Fruit fly (Drosophila melanogaster) whole organism, prepupa: ENCODE results near the gene CG7730.

Experiments used
- Blimp-1 ChIP-seq: fragments of 200-800 bp; sonication (Bioruptor generic); optimal IDR thresholded peaks from 3 replicates; lab custom pipeline; 2017; ENCODE audit warnings: missing biosample characterization, missing genetic modification characterization, mild to moderate bottlenecking, moderate library complexity, missing genetic modification reagents
- CG10631 ChIP-seq: fragments of 200-800 bp; sonication (Bioruptor generic); optimal IDR thresholded peaks from 2 replicates; lab custom pipeline; 2016; ENCODE audit warnings: missing biosample characterization, missing genetic modification characterization
- CG10669 ChIP-seq: fragments of 200-800 bp; sonication (Bioruptor generic); optimal IDR thresholded peaks from 3 replicates; lab custom pipeline; 2018; ENCODE audit warnings: missing biosample characterization, mild to moderate bottlenecking, missing genetic modification characterization, moderate library complexity
- CG11294 ChIP-seq: fragments of 200-800 bp; sonication (Bioruptor generic); IDR thresholded peaks from 2 replicates; pipeline ENCODE4 v1.3.6; 2022; ENCODE audit warnings: missing biosample characterization, missing genetic modification characterization
- CG11762 ChIP-seq: fragments of 200-800 bp; sonication (Bioruptor generic); optimal IDR thresholded peaks from 3 replicates; lab custom pipeline; 2016; ENCODE audit warnings: missing biosample characterization, missing genetic modification characterization; ENCODE audit not compliant: insufficient read depth
- CG1621 ChIP-seq: fragments of 200-800 bp; sonication (Bioruptor generic); optimal IDR thresholded peaks from 3 replicates; lab custom pipeline; 2018; ENCODE audit warnings: missing biosample characterization, mild to moderate bottlenecking, missing genetic modification characterization
- CG3032 ChIP-seq: fragments of 200-800 bp; optimal IDR thresholded peaks from 2 replicates; lab custom pipeline; 2019; ENCODE audit warnings: missing biosample characterization, mild to moderate bottlenecking, missing genetic modification characterization, moderate library complexity
- CG31627 ChIP-seq: fragments of 200-800 bp; sonication (Bioruptor generic); optimal IDR thresholded peaks from 3 replicates; lab custom pipeline; 2016; ENCODE audit warnings: missing biosample characterization, missing genetic modification characterization
- CG34406 ChIP-seq: fragments of 200-800 bp; sonication (Bioruptor generic); optimal IDR thresholded peaks from 3 replicates; lab custom pipeline; 2016; ENCODE audit warnings: missing biosample characterization, missing genetic modification characterization
- CG3919 ChIP-seq: fragments of 200-800 bp; sonication (Bioruptor generic); optimal IDR thresholded peaks from 3 replicates; lab custom pipeline; 2016; ENCODE audit warnings: missing biosample characterization, missing genetic modification characterization
- CG6163 ChIP-seq: fragments of 200-800 bp; sonication (Bioruptor generic); IDR thresholded peaks from 3 replicates; pipeline ENCODE4 v1.3.6; 2022; ENCODE audit warnings: missing biosample characterization, missing genetic modification characterization
- CG6276 ChIP-seq: fragments of 200-800 bp; sonication (Bioruptor generic); optimal IDR thresholded peaks from 2 replicates; lab custom pipeline; 2017; ENCODE audit warnings: missing biosample characterization, mild to moderate bottlenecking, missing genetic modification characterization
- CG6792 ChIP-seq: fragments of 200-800 bp; sonication (Bioruptor generic); optimal IDR thresholded peaks from 3 replicates; lab custom pipeline; 2016; ENCODE audit warnings: missing biosample characterization, missing genetic modification characterization
- CG6808 ChIP-seq: fragments of 200-800 bp; sonication (Bioruptor generic); optimal IDR thresholded peaks from 3 replicates; lab custom pipeline; 2017; ENCODE audit warnings: missing biosample characterization, missing genetic modification characterization, mild to moderate bottlenecking, moderate library complexity, missing genetic modification reagents
- CG6854 ChIP-seq: fragments of 200-800 bp; sonication (Bioruptor generic); optimal IDR thresholded peaks from 2 replicates; lab custom pipeline; 2017; ENCODE audit warnings: missing biosample characterization, mild to moderate bottlenecking, missing genetic modification characterization
- CG7368 ChIP-seq: fragments of 200-800 bp; sonication (Bioruptor generic); optimal IDR thresholded peaks from 3 replicates; lab custom pipeline; 2016; ENCODE audit warnings: missing biosample characterization, missing genetic modification characterization
- CG8119 ChIP-seq: fragments of 200-800 bp; sonication (Bioruptor generic); IDR thresholded peaks from 3 replicates; pipeline ENCODE4 v1.3.6; 2022; ENCODE audit warnings: missing biosample characterization, missing genetic modification characterization
- CG8319 ChIP-seq: fragments of 200-800 bp; sonication (Bioruptor generic); optimal IDR thresholded peaks from 3 replicates; lab custom pipeline; 2016; ENCODE audit warnings: missing biosample characterization, missing genetic modification characterization
- CG9139 ChIP-seq: fragments of 200-800 bp; sonication (Bioruptor generic); optimal IDR thresholded peaks from 3 replicates; lab custom pipeline; 2017; ENCODE audit warnings: missing biosample characterization, mild to moderate bottlenecking, missing genetic modification characterization
- Eip78C ChIP-seq: fragments of 200-800 bp; sonication (Bioruptor generic); peaks from one replicate; lab custom pipeline; 2016; ENCODE audit warnings: missing biosample characterization, missing genetic modification characterization
- Ets21C ChIP-seq: fragments of 200-800 bp; sonication (Bioruptor generic); optimal IDR thresholded peaks from 3 replicates; lab custom pipeline; 2016; ENCODE audit warnings: missing biosample characterization, missing genetic modification characterization
- Ets96B ChIP-seq: fragments of 200-800 bp; optimal IDR thresholded peaks from 2 replicates; lab custom pipeline; 2019; ENCODE audit warnings: missing biosample characterization, mild to moderate bottlenecking, missing genetic modification characterization, moderate library complexity
- Gug ChIP-seq: fragments of 200-800 bp; sonication (Bioruptor generic); IDR thresholded peaks from 2 replicates; pipeline ENCODE4 v1.3.6; 2022; ENCODE audit warnings: missing biosample characterization, missing genetic modification characterization
- Hr38 ChIP-seq: sonication (Bioruptor generic); optimal IDR thresholded peaks from 2 replicates; lab custom pipeline; 2016; ENCODE audit warnings: missing biosample characterization, missing genetic modification characterization
- Hr39 ChIP-seq: fragments of 200-800 bp; sonication (Bioruptor generic); optimal IDR thresholded peaks from 2 replicates; lab custom pipeline; 2016; ENCODE audit warnings: missing biosample characterization, missing genetic modification characterization
- Lpt ChIP-seq: fragments of 200-800 bp; sonication (Bioruptor generic); optimal IDR thresholded peaks from 3 replicates; lab custom pipeline; 2016; ENCODE audit warnings: missing biosample characterization, missing genetic modification characterization
- Met ChIP-seq: fragments of 200-800 bp; sonication (Bioruptor generic); optimal IDR thresholded peaks from 3 replicates; lab custom pipeline; 2016; ENCODE audit warnings: missing biosample characterization, missing genetic modification characterization
- OdsH ChIP-seq: fragments of 200-800 bp; sonication (Bioruptor generic); optimal IDR thresholded peaks from 3 replicates; lab custom pipeline; 2016; ENCODE audit warnings: missing biosample characterization, missing genetic modification characterization
- Smox ChIP-seq: fragments of 200-800 bp; sonication (Bioruptor generic); optimal IDR thresholded peaks from 3 replicates; lab custom pipeline; 2016; ENCODE audit warnings: missing biosample characterization, missing genetic modification characterization
- Sox102F ChIP-seq: fragments of 200-800 bp; sonication (Bioruptor generic); optimal IDR thresholded peaks from 2 replicates; lab custom pipeline; 2016; ENCODE audit warnings: missing biosample characterization, mild to moderate bottlenecking, missing genetic modification characterization
- Sox14 ChIP-seq: fragments of 200-800 bp; sonication (Bioruptor generic); optimal IDR thresholded peaks from 3 replicates; lab custom pipeline; 2016; ENCODE audit warnings: missing biosample characterization, missing genetic modification characterization
- achi ChIP-seq: fragments of 200-800 bp; sonication (Bioruptor generic); optimal IDR thresholded peaks from 3 replicates; lab custom pipeline; 2016; ENCODE audit warnings: missing biosample characterization, missing genetic modification characterization
- acj6 ChIP-seq: fragments of 200-800 bp; sonication (Bioruptor generic); optimal IDR thresholded peaks from 3 replicates; lab custom pipeline; 2016; ENCODE audit warnings: missing biosample characterization, missing genetic modification characterization
- cyc ChIP-seq: fragments of 200-800 bp; sonication (Bioruptor generic); optimal IDR thresholded peaks from 3 replicates; lab custom pipeline; 2016; ENCODE audit warnings: missing biosample characterization, missing genetic modification characterization
- dac ChIP-seq: fragments of 200-800 bp; sonication (Bioruptor generic); optimal IDR thresholded peaks from 2 replicates; lab custom pipeline; 2017; ENCODE audit warnings: missing biosample characterization, mild to moderate bottlenecking, missing genetic modification characterization
- dsx ChIP-seq: fragments of 200-800 bp; optimal IDR thresholded peaks from 3 replicates; lab custom pipeline; 2019; ENCODE audit warnings: missing biosample characterization, mild to moderate bottlenecking, missing genetic modification characterization, moderate library complexity; ENCODE audit not compliant: poor library complexity, severe bottlenecking
- fd59A ChIP-seq: fragments of 200-800 bp; sonication (Bioruptor generic); optimal IDR thresholded peaks from 2 replicates; lab custom pipeline; 2017; ENCODE audit warnings: missing biosample characterization, mild to moderate bottlenecking, missing genetic modification characterization, missing genetic modification reagents
- fd85E ChIP-seq: fragments of 200-800 bp; sonication (Bioruptor generic); optimal IDR thresholded peaks from 3 replicates; lab custom pipeline; 2016; ENCODE audit warnings: missing biosample characterization, missing genetic modification characterization
- fkh ChIP-seq: fragments of 200-800 bp; sonication (Bioruptor generic); optimal IDR thresholded peaks from 3 replicates; lab custom pipeline; 2017; ENCODE audit warnings: missing biosample characterization, mild to moderate bottlenecking, missing genetic modification characterization, moderate library complexity
- lz ChIP-seq: fragments of 200-800 bp; sonication (Bioruptor generic); optimal IDR thresholded peaks from 3 replicates; lab custom pipeline; 2016; ENCODE audit warnings: missing biosample characterization, missing genetic modification characterization
- net ChIP-seq: fragments of 200-800 bp; sonication (Bioruptor generic); optimal IDR thresholded peaks from 3 replicates; lab custom pipeline; 2016; ENCODE audit warnings: missing biosample characterization, missing genetic modification characterization
- pdm3 ChIP-seq: fragments of 200-800 bp; sonication (Bioruptor generic); optimal IDR thresholded peaks from 3 replicates; lab custom pipeline; 2016; ENCODE audit warnings: missing biosample characterization, missing genetic modification characterization
- salr ChIP-seq, 2 experiments: fragments of 200-800 bp; sonication (Bioruptor generic); optimal IDR thresholded peaks; 3 replicates each; lab custom pipeline; 2016 to 2018; ENCODE audit warnings: missing biosample characterization in 2 of 2, missing genetic modification characterization in 2 of 2, mild to moderate bottlenecking in 1 of 2
- ss ChIP-seq, 2 experiments: fragments of 200-800 bp; sonication (Bioruptor generic); optimal IDR thresholded peaks; 2 replicates in 1 of 2; 3 replicates in 1 of 2; lab custom pipeline; 2017 to 2018; ENCODE audit warnings: mild to moderate bottlenecking in 2 of 2, missing biosample characterization in 2 of 2, missing genetic modification characterization in 2 of 2, moderate library complexity in 1 of 2
- svp ChIP-seq: fragments of 200-800 bp; sonication (Bioruptor generic); peaks from one replicate; lab custom pipeline; 2016; ENCODE audit warnings: missing biosample characterization, missing genetic modification characterization
- topi ChIP-seq: fragments of 200-800 bp; sonication (Bioruptor generic); optimal IDR thresholded peaks from 3 replicates; lab custom pipeline; 2016; ENCODE audit warnings: missing biosample characterization, missing genetic modification characterization
- vri ChIP-seq: fragments of 200-800 bp; sonication (Bioruptor generic); optimal IDR thresholded peaks from 3 replicates; lab custom pipeline; 2016; ENCODE audit warnings: missing biosample characterization, mild to moderate bottlenecking, missing genetic modification characterization

CG7730 gene

dm6 chr3L:16986062-16987013 is 41.0 kb upstream of the CG7730 start (continued):
- TF ChIP-seq Lpt (GFP tag; lab: Kevin White, UChicago) (peak; percentile 64), Hr39 (GFP tag; lab: Kevin White, UChicago) (peak; percentile 59), net (GFP tag; lab: Kevin White, UChicago) (peak; percentile 89), vri (GFP tag; lab: Kevin White, UChicago) (no peak), CG10669 (peak; percentile 72), CG31627 (GFP tag; lab: Kevin White, UChicago) (peak; percentile 70), CG8119 (peak; percentile 69; the same call in 2 of the 3 replicates), Hr38 (no peak), Ets21C (peak; percentile 16), CG8319 (GFP tag; lab: Kevin White, UChicago) (peak; percentile 26), fkh (no peak), salr (GFP tag; optimal IDR thresholded peaks at IDR 0.05; lab: Kevin White, UChicago) (peak; percentile 51 to 95), acj6 (peak; percentile 74), svp (GFP tag; lab: Kevin White, UChicago) (peak; percentile 93)

dm6 chr3L:16987347-16987746 is 40.0 kb upstream of the CG7730 start:
- TF ChIP-seq achi (GFP tag; lab: Kevin White, UChicago) = no peak
- no peak for TF ChIP-seq fd85E (GFP tag; lab: Kevin White, UChicago)
- TF ChIP-seq CG11762 (GFP tag; lab: Kevin White, UChicago) = no peak
- no peak for TF ChIP-seq CG7368
- peak; percentile 76 for TF ChIP-seq Eip78C
- TF ChIP-seq topi (GFP tag; lab: Kevin White, UChicago) = no peak
- TF ChIP-seq Sox102F (GFP tag; lab: Kevin White, UChicago) = no peak
- TF ChIP-seq dac (GFP tag; lab: Kevin White, UChicago) = no peak
- no peak for TF ChIP-seq CG6854 (GFP tag; lab: Kevin White, UChicago)
- TF ChIP-seq ss (GFP tag; optimal IDR thresholded peaks at IDR 0.05; lab: Kevin White, UChicago) = no peak
- no peak for TF ChIP-seq lz
- no peak for TF ChIP-seq CG6163
- TF ChIP-seq CG6276 (GFP tag; lab: Kevin White, UChicago) = peak; percentile 41
- no peak for TF ChIP-seq svp (GFP tag; lab: Kevin White, UChicago)
- TF ChIP-seq pdm3 = peak; percentile 33
- no peak for TF ChIP-seq vri (GFP tag; lab: Kevin White, UChicago)
- TF ChIP-seq CG8319 (GFP tag; lab: Kevin White, UChicago) = no peak
- no peak for TF ChIP-seq Hr38
- TF ChIP-seq salr (GFP tag; optimal IDR thresholded peaks at IDR 0.05; lab: Kevin White, UChicago) = no peak
- no peak for TF ChIP-seq CG34406 (GFP tag; lab: Kevin White, UChicago)
- TF ChIP-seq Ets21C = no peak
- no peak for TF ChIP-seq Sox14 (GFP tag; lab: Kevin White, UChicago)
- TF ChIP-seq Smox (GFP tag; lab: Kevin White, UChicago) = no peak
- TF ChIP-seq fd59A (GFP tag; lab: Kevin White, UChicago) = no peak
- no peak for TF ChIP-seq Blimp-1 (GFP tag; lab: Kevin White, UChicago)
- TF ChIP-seq CG9139 (GFP tag; lab: Kevin White, UChicago) = no peak
- no peak for TF ChIP-seq cyc (GFP tag; lab: Kevin White, UChicago)
- TF ChIP-seq Gug = no peak
- peak; percentile 18 for TF ChIP-seq OdsH (GFP tag; lab: Kevin White, UChicago)
- TF ChIP-seq Met = no peak
- no peak for TF ChIP-seq Ets96B (tag; lab: Kevin White, UChicago)
- TF ChIP-seq CG3032 = peak; percentile 13
- TF ChIP-seq CG6792 (GFP tag; lab: Kevin White, UChicago) = no peak
- no peak for TF ChIP-seq dsx (GFP tag; lab: Kevin White, UChicago)
- TF ChIP-seq CG1621 (tag; lab: Kevin White, UChicago) = no peak
- peak; percentile 2 for TF ChIP-seq CG6808
- TF ChIP-seq CG11294 (GFP tag; lab: Robert Waterston, UW) = no peak
- TF ChIP-seq CG31627 (GFP tag; lab: Kevin White, UChicago) = no peak
- TF ChIP-seq net (GFP tag; lab: Kevin White, UChicago) = peak; percentile 5
- peak; percentile 21 for TF ChIP-seq CG3919 (GFP tag; lab: Kevin White, UChicago)
- no peak for TF ChIP-seq CG10631
- no peak for TF ChIP-seq Hr39 (GFP tag; lab: Kevin White, UChicago)
- TF ChIP-seq fkh = no peak
